Worm (Caenorhabditis elegans): ENCODE data around the gene str-178.

ce11 chrV:12679292-12679691 is 37.1 kb downstream of the str-178 start:
- TF ChIP-seq zfh-2 (GFP tag; conservative IDR thresholded peaks at IDR 0.05) (no peak), fkh-3 (tag; optimal IDR thresholded peaks at IDR 0.05) (no peak), nhr-90 (tag; optimal IDR thresholded peaks at IDR 0.05) (no peak), egrh-3 (GFP tag; IDR thresholded peaks at IDR 0.05) (no peak), ama-1 (optimal IDR thresholded peaks at IDR 0.05) (no peak), ama-1 (GFP tag; optimal IDR thresholded peaks at IDR 0.05) (no peak), ceh-40 (GFP tag; IDR thresholded peaks at IDR 0.05) (no peak), unc-62 (GFP tag; optimal IDR thresholded peaks at IDR 0.05) (no peak), F57C9.4 (tag; optimal IDR thresholded peaks at IDR 0.05) (no peak)

Data from whole organism, young adult.